Worm (Caenorhabditis elegans) whole organism, midembryonic: ENCODE results near the gene nhr-35.

ENCODE experiments used
- T22C8.4 ChIP-seq: fragments of 200-800 bp; sonication (Bioruptor generic); IDR thresholded peaks from 2 replicates; pipeline ENCODE4 v1.3.6; 2022; ENCODE audit warnings: missing genetic modification characterization, missing compliant biosample characterization
- cog-1 ChIP-seq: sonication (generic microtip); optimal IDR thresholded peaks from 2 replicates; lab custom pipeline; 2016; ENCODE audit warnings: missing genetic modification characterization, missing compliant biosample characterization
- flt-1 ChIP-seq: fragments of 200-800 bp; sonication (Bioruptor generic); IDR thresholded peaks from 2 replicates; pipeline ENCODE4 v1.3.6; 2022; ENCODE audit warnings: missing genetic modification characterization, missing compliant biosample characterization
- klf-2 ChIP-seq: fragments of 200-800 bp; sonication (Bioruptor generic); conservative IDR thresholded peaks from 2 replicates; pipeline ENCODE4 v1.3.6; 2022; ENCODE audit warnings: missing genetic modification reagents, missing genetic modification characterization, missing compliant biosample characterization
- med-1 ChIP-seq: sonication (generic microtip); optimal IDR thresholded peaks from 2 replicates; lab custom pipeline; 2017; ENCODE audit warnings: missing genetic modification characterization, mild to moderate bottlenecking, missing compliant biosample characterization, antibody characterized with exemption, missing genetic modification reagents; ENCODE audit not compliant: insufficient read depth
- ref-1 ChIP-seq: fragments of 200-800 bp; sonication (Bioruptor generic); conservative IDR thresholded peaks from 2 replicates; pipeline ENCODE4 v1.3.6; 2022; ENCODE audit warnings: missing genetic modification reagents, missing genetic modification characterization, missing compliant biosample characterization
- tab-1 ChIP-seq: fragments of 200-800 bp; sonication (Bioruptor generic); IDR thresholded peaks from 2 replicates; pipeline ENCODE4 v1.3.6; 2022; ENCODE audit warnings: missing genetic modification characterization, missing compliant biosample characterization
- ztf-23 ChIP-seq: fragments of 200-800 bp; sonication (Bioruptor generic); IDR thresholded peaks from 2 replicates; pipeline ENCODE4 v1.3.6; 2022; ENCODE audit warnings: missing genetic modification reagents, missing genetic modification characterization, missing compliant biosample characterization
- ztf-29 ChIP-seq: fragments of 200-800 bp; sonication (Bioruptor generic); IDR thresholded peaks from 2 replicates; pipeline ENCODE4 v1.3.6; 2022; ENCODE audit warnings: missing genetic modification reagents, missing genetic modification characterization, missing compliant biosample characterization

The nhr-35 gene

DNA sequence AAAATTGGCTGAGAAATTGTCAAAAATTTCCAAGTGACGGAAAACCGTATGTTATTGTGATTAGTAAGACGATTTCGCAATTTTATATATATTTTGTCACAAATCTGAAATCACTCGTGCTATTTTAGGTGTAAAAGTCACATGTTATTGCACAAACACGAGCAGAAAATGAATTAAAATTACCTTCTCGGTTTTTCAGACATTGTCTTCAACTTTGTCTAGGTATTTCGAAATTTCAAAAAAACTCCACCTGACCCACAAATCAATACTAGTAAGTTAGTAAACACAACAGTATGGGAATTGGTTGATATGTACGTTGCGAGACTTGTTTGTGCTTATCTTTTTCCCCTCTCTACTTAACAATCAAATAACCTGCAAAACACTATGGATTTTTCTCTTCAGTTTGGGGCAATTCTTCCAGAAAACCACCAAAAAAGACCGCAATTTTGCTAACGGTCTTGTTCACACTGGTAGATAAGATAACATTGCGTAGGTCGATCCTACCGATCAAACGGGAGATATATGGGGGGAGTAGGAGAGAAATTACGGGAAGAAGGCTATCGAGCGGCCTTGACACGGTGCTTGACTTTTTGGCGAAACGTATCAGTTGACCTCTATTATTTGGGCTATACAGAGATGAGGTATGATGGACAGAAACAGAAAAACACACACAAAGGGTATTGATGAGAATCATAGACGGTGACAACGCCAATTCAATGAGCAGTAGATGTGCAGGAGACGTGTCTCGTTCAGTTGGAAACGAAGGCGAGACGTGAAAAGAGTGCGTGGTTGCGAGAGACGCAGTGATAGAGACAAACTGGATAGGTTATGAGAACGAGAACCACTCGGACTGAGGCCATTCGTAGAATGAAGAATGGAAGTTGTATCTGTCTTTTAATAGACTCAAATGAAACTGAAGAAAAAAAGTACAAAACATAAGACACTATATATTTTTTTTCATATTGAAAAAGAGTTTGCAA, 10.4 kb upstream of the nhr-35 start, which contains the start of gene C07A12.7:
C07A12.7 (minus strand) TSS at position 308 of the 980 bp plus-strand sequence.
- 0 out of 2 replicates have a peak, but pooled peaks have one; percentile 17 for TF ChIP-seq ztf-29 (GFP tag; lab: Robert Waterston, UW)
- no peak for TF ChIP-seq ref-1 (GFP tag; lab: Robert Waterston, UW)
- TF ChIP-seq med-1 (GFP tag; lab: Kevin White, UChicago): no peak
- 0 out of 2 replicates have a peak, but pooled peaks have one; percentile 21 for TF ChIP-seq flt-1 (GFP tag; lab: Robert Waterston, UW)
- peak; percentile 9 for TF ChIP-seq cog-1 (tag; lab: Kevin White, UChicago)

DNA sequence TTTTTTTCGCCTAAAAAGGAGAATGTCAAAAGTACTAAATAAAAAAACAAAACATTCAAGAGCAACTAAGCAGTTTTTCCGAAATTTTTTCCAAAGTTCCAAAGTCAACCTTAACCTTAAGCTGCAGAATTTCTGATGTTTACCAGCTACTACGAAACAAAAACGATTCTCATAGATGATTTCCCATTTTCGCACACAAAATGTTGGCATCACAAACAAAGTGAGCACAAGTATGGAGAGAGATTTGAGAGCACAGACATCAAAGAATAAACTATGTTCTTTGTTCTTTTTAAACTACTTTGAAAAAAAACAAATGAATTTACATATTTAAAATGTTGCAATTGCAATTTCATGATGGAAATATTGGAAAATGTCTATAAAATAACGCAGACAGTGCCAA, 9.2 kb upstream of the nhr-35 start:
- TF ChIP-seq flt-1 (GFP tag; lab: Robert Waterston, UW) (no peak), med-1 (GFP tag; lab: Kevin White, UChicago) (no peak), ztf-29 (GFP tag; lab: Robert Waterston, UW) (no peak)

DNA sequence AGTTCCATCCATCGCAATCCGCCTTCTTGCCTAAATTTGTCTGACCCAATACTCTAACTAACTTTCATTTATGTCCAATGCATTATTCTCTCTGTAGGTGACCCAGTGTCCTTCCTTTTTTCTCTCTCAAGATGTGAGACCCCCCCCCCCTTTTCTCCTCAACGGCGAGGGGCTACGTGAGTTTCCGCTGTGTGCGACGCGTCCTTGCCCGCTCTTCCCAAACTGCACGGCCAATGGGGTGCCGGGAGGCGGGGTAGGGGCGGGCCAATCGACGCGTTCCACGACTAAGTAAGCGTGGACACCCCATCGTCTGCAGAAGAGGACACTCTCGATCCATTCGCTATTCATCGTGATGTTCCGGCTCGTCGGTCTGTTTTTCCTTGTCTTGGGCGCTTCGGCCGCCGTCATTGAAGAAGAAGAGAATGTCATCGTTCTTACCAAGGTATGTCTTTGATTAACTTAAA, 8.6 kb upstream of the nhr-35 start, which contains the start of gene pdi-2:
pdi-2 (plus strand) TSS at position 269 of the 464 bp plus-strand sequence.
- peak; percentile 76 for TF ChIP-seq ztf-23 (GFP tag; lab: Robert Waterston, UW)
- TF ChIP-seq klf-2 (GFP tag; lab: Robert Waterston, UW): peak; percentile 71
- peak; percentile 88 for TF ChIP-seq flt-1 (GFP tag; lab: Robert Waterston, UW)
- TF ChIP-seq ref-1 (GFP tag; lab: Robert Waterston, UW): no peak
- TF ChIP-seq tab-1: peak; percentile 65; the same call in 1 of the 2 replicates
- TF ChIP-seq T22C8.4 (GFP tag; lab: Robert Waterston, UW): no peak
- TF ChIP-seq cog-1 (tag; lab: Kevin White, UChicago): peak; percentile 83
- no peak for TF ChIP-seq ztf-29 (GFP tag; lab: Robert Waterston, UW)
- TF ChIP-seq med-1 (GFP tag; lab: Kevin White, UChicago): no peak

DNA sequence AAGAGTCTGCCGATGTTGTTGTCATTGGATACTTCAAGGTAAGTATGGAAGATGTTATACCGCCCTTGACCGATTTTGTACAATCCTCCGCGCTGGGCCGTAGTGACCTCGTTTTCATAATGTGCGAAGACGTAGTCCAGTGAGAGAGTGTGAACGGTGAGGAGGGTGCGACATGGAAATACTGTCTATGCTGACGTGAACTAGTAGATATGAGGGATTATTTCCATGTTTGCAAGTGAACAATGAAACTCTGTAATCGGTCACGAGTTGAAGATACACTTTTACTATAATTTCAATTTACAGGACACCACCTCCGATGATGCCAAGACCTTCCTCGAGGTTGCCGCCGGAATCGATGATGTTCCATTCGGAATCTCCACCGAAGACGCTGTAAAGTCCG, 7.6 kb upstream of the nhr-35 start:
- TF ChIP-seq klf-2 (GFP tag; lab: Robert Waterston, UW) (no peak), cog-1 (tag; lab: Kevin White, UChicago) (no peak), flt-1 (GFP tag; lab: Robert Waterston, UW) (0 out of 2 replicates have a peak, but pooled peaks have one; percentile 49)

DNA sequence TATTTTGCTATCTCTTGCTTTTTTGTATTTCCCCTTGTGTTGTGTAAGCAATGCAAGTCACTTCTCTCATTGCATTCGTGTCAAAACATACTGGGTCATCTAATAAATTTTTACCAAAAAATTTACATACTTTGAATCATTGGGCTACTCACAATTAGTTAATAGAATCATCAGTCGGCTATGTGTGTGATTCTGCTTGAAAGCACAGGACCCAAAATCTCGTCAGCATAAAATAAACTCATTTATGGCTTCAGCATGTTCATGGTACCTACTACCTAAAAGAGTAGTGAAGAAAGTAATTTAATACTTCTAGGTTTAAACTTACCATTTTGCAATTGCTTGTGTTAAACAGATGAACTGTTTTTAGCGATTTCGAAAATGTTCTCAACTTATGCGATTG, 6.1 kb upstream of the nhr-35 start:
- no peak for TF ChIP-seq klf-2 (GFP tag; lab: Robert Waterston, UW)
- TF ChIP-seq cog-1 (tag; lab: Kevin White, UChicago): no peak
- TF ChIP-seq T22C8.4 (GFP tag; lab: Robert Waterston, UW): no peak
- no peak for TF ChIP-seq flt-1 (GFP tag; lab: Robert Waterston, UW)
- TF ChIP-seq ref-1 (GFP tag; lab: Robert Waterston, UW): no peak
- TF ChIP-seq med-1 (GFP tag; lab: Kevin White, UChicago): no peak
- TF ChIP-seq ztf-29 (GFP tag; lab: Robert Waterston, UW): no peak
- no peak for TF ChIP-seq tab-1

DNA sequence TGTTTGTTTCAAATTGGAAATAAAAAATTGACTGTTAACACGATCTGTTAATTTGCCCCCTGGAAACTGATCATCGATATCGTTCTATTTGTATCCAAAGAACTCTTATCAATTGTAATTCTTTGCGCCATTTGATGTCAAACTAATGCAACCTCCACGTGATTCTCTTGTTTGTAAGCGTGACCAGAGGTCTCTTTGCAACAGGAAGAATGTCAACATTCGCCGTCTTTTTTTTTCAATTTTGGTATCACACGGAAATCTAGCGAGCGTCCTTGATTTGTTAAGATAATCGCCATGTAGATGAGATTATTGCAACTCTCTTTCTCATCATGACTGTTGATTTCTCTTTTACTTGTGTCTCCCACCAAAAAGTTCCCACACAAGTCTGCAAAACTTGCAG, 3.6 kb upstream of the nhr-35 start:
- no peak for TF ChIP-seq ref-1 (GFP tag; lab: Robert Waterston, UW)
- TF ChIP-seq med-1 (GFP tag; lab: Kevin White, UChicago): no peak
- no peak for TF ChIP-seq flt-1 (GFP tag; lab: Robert Waterston, UW)
- TF ChIP-seq klf-2 (GFP tag; lab: Robert Waterston, UW): no peak

DNA sequence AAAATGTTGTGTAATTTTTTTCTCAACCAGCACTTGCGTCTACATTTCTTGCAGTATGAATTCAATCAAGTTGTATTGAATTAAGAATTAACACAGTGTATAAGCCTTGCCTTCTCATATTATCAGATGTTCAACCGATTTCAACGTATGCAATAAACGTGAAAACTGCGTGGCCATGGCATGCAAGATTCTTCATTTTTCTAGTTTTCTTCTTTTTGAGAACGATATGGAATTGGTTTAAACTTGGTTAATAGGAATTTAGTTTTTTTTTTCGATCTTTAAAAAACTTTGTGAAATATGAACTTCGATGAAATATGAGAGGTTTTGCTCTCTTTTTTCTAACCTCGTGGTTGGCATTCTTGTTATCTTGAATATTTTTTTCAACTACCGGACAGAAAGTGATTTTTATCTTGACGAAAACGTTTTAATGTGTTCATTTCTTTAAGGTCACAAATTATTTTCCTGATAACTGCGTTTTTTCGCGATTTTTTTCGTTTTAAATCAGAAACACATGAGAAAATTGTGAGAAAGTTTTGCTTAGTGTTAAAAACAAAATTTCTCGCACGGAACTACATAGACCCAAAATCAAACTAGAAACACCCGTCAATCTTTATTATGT, 2.0 kb upstream of the nhr-35 start:
- TF ChIP-seq ref-1 (GFP tag; lab: Robert Waterston, UW) (no peak), ztf-23 (GFP tag; lab: Robert Waterston, UW) (no peak), cog-1 (tag; lab: Kevin White, UChicago) (no peak), med-1 (GFP tag; lab: Kevin White, UChicago) (no peak), klf-2 (GFP tag; lab: Robert Waterston, UW) (no peak), T22C8.4 (GFP tag; lab: Robert Waterston, UW) (no peak), flt-1 (GFP tag; lab: Robert Waterston, UW) (no peak)

DNA sequence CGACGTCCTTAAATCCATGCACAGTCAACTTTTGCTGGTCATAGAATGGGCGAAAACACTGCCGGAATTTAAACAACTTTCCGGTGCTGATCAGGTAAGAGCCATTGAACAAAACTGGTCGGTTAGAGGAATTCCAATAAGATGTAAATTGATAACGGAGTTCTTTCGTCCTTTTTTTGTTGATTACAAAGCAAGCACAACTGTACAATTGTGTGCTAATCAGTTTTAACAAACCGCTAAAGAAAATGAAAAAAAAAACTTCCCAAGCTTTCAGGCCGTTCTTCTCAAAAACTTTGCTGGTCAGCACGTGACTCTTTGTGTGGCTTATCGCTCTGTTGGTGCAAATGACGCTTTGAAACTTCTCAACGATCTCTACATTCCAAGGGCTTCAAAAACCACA, 1.6 kb downstream of the nhr-35 start:
- TF ChIP-seq klf-2 (GFP tag; lab: Robert Waterston, UW) (no peak), tab-1 (no peak), ztf-23 (GFP tag; lab: Robert Waterston, UW) (no peak), flt-1 (GFP tag; lab: Robert Waterston, UW) (no peak), ref-1 (GFP tag; lab: Robert Waterston, UW) (no peak), med-1 (GFP tag; lab: Kevin White, UChicago) (no peak), T22C8.4 (GFP tag; lab: Robert Waterston, UW) (no peak), cog-1 (tag; lab: Kevin White, UChicago) (no peak), ztf-29 (GFP tag; lab: Robert Waterston, UW) (no peak)

- TF ChIP-seq cog-1 (tag; lab: Kevin White, UChicago) (no peak), ztf-23 (GFP tag; lab: Robert Waterston, UW) (no peak), flt-1 (GFP tag; lab: Robert Waterston, UW) (no peak)
Observed at ce11 chrX:4544543-4544942, 12.1 kb downstream of the nhr-35 start, which contains the start of gene C07A12.2. Gene C07A12.2 (plus strand): TSS chrX:4544843.
